Worm (Caenorhabditis elegans): Measurements from ENCODE around the gene ZK418.7.

ce11 chrIII:7096481-7096880 lies 15.9 kb upstream of the ZK418.7 start:
- TF ChIP-seq nhr-77 (tag; optimal IDR thresholded peaks at IDR 0.05) (no peak), mdl-1 (tag; optimal IDR thresholded peaks at IDR 0.05) (no peak), nhr-71 (tag; optimal IDR thresholded peaks at IDR 0.05) (no peak), lin-35 (GFP tag; optimal IDR thresholded peaks at IDR 0.05) (no peak), alr-1 (tag; optimal IDR thresholded peaks at IDR 0.05; ENCODE audit: borderline replicate concordance) (no peak), nhr-19 (GFP tag; conservative IDR thresholded peaks at IDR 0.05) (no peak), ama-1 (optimal IDR thresholded peaks at IDR 0.05) (no peak), jun-1 (tag; optimal IDR thresholded peaks at IDR 0.05) (no peak), dpl-1 (GFP tag; optimal IDR thresholded peaks at IDR 0.05) (no peak), F16B12.6 (tag; optimal IDR thresholded peaks at IDR 0.05) (no peak), snu-23 (GFP tag; optimal IDR thresholded peaks at IDR 0.05) (no peak), unc-62 (GFP tag; optimal IDR thresholded peaks at IDR 0.05) (no peak), ztf-4 (tag; optimal IDR thresholded peaks at IDR 0.05) (no peak), sup-37 (GFP tag; optimal IDR thresholded peaks at IDR 0.05) (no peak)
